Worm (Caenorhabditis elegans) whole organism, young adult: ENCODE results near the gene vit-2.

Source experiments
- B0035.1 ChIP-seq: sonication (generic microtip); optimal IDR thresholded peaks from 2 replicates; lab custom pipeline; 2016; ENCODE audit warnings: missing genetic modification characterization, mild to moderate bottlenecking, missing compliant biosample characterization, missing genotype, missing genetic modification reagents
- B0261.1 ChIP-seq: sonication (generic microtip); optimal IDR thresholded peaks from 2 replicates; lab custom pipeline; 2016; ENCODE audit warnings: mild to moderate bottlenecking, missing genetic modification characterization, moderate library complexity, missing compliant biosample characterization
- B0336.3 ChIP-seq: fragments of 200-800 bp; sonication (Bioruptor generic); IDR thresholded peaks from 2 replicates; pipeline ENCODE4 v1.3.6; 2022; ENCODE audit warnings: missing genetic modification characterization, missing compliant biosample characterization
- C17E4.6 ChIP-seq: fragments of 200-800 bp; sonication (Bioruptor generic); IDR thresholded peaks from 2 replicates; pipeline ENCODE4 v1.3.6; 2022; ENCODE audit warnings: missing genetic modification reagents, missing genetic modification characterization, missing compliant biosample characterization
- F23B12.7 ChIP-seq: sonication (generic microtip); optimal IDR thresholded peaks from 2 replicates; lab custom pipeline; 2017; ENCODE audit warnings: missing genetic modification characterization, mild to moderate bottlenecking, missing compliant biosample characterization, antibody characterized with exemption, moderate library complexity; ENCODE audit not compliant: insufficient read depth
- T07F8.4 ChIP-seq: sonication (generic microtip); optimal IDR thresholded peaks from 2 replicates; lab custom pipeline; 2016; ENCODE audit warnings: mild to moderate bottlenecking, missing genetic modification characterization, moderate library complexity, missing compliant biosample characterization
- Y53G8AR.9 ChIP-seq: fragments of 200-800 bp; sonication (Bioruptor generic); conservative IDR thresholded peaks from 2 replicates; pipeline ENCODE4 v1.3.6; 2022; ENCODE audit warnings: missing genetic modification reagents, missing genetic modification characterization, missing compliant biosample characterization
- Y95B8A.8 ChIP-seq: fragments of 200-800 bp; sonication (Bioruptor generic); IDR thresholded peaks from 2 replicates; pipeline ENCODE4 v1.3.6; 2022; ENCODE audit warnings: missing genetic modification reagents, missing genetic modification characterization, missing compliant biosample characterization
- aptf-3 ChIP-seq: fragments of 200-800 bp; sonication (Bioruptor generic); IDR thresholded peaks from 2 replicates; pipeline ENCODE4 v1.3.6; 2022; ENCODE audit warnings: missing genetic modification characterization, missing compliant biosample characterization
- atf-7 ChIP-seq: sonication (generic microtip); optimal IDR thresholded peaks from 2 replicates; lab custom pipeline; 2017; ENCODE audit warnings: mild to moderate bottlenecking, missing genetic modification characterization, missing compliant biosample characterization
- bed-1 ChIP-seq: fragments of 200-800 bp; sonication (Bioruptor generic); IDR thresholded peaks from 2 replicates; pipeline ENCODE4 v1.3.6; 2022; ENCODE audit warnings: missing genetic modification reagents, missing genetic modification characterization, missing compliant biosample characterization
- cebp-1 ChIP-seq, 2 experiments: fragments of 200-800 bp in 1 of 2; sonication (Bioruptor generic) in 1 of 2; sonication (generic microtip) in 1 of 2; IDR thresholded peaks in 1 of 2; optimal IDR thresholded peaks in 1 of 2; 2 replicates each; pipeline versions ENCODE4 v1.3.6 to Lab custom; 2017 to 2022; ENCODE audit warnings: missing compliant biosample characterization in 2 of 2, missing genetic modification characterization in 2 of 2, mild to moderate bottlenecking in 1 of 2, missing genetic modification reagents in 1 of 2, moderate library complexity in 1 of 2
- chd-7 ChIP-seq: sonication (generic microtip); optimal IDR thresholded peaks from 2 replicates; lab custom pipeline; 2016; ENCODE audit warnings: mild to moderate bottlenecking, missing genetic modification characterization, moderate library complexity, missing compliant biosample characterization
- dox-1 ChIP-seq: fragments of 200-800 bp; sonication (Bioruptor generic); IDR thresholded peaks from 2 replicates; pipeline ENCODE4 v1.3.6; 2022; ENCODE audit warnings: missing genetic modification reagents, missing genetic modification characterization, missing compliant biosample characterization
- dpff-1 ChIP-seq: sonication (generic microtip); optimal IDR thresholded peaks from 2 replicates; lab custom pipeline; 2017; ENCODE audit warnings: mild to moderate bottlenecking, missing genetic modification characterization, missing compliant biosample characterization
- egl-44 ChIP-seq: fragments of 200-800 bp; sonication (Bioruptor generic); IDR thresholded peaks from 2 replicates; pipeline ENCODE4 v1.3.6; 2022; ENCODE audit warnings: missing genetic modification reagents, missing genetic modification characterization, missing compliant biosample characterization
- egrh-3 ChIP-seq: fragments of 200-800 bp; sonication (Bioruptor generic); IDR thresholded peaks from 2 replicates; pipeline ENCODE4 v1.3.6; 2022; ENCODE audit warnings: missing genetic modification reagents, missing genetic modification characterization, missing compliant biosample characterization
- ekl-4 ChIP-seq: fragments of 200-800 bp; sonication (Bioruptor generic); IDR thresholded peaks from 2 replicates; pipeline ENCODE4 v1.3.6; 2022; ENCODE audit warnings: missing genetic modification reagents, missing genetic modification characterization, missing compliant biosample characterization
- ets-4 ChIP-seq: fragments of 200-800 bp; sonication (Bioruptor generic); optimal IDR thresholded peaks from 2 replicates; lab custom pipeline; 2018; ENCODE audit warnings: mild to moderate bottlenecking, missing genetic modification characterization, missing compliant biosample characterization
- hlh-26 ChIP-seq: fragments of 200-800 bp; sonication (Bioruptor generic); conservative IDR thresholded peaks from 2 replicates; pipeline ENCODE4 v1.3.6; 2022; ENCODE audit warnings: missing genetic modification reagents, missing genetic modification characterization, missing compliant biosample characterization
- hsf-1 ChIP-seq: fragments of 200-800 bp; sonication (Bioruptor generic); IDR thresholded peaks from 2 replicates; pipeline ENCODE4 v1.3.6; 2022; ENCODE audit warnings: missing genetic modification reagents, missing genetic modification characterization, missing compliant biosample characterization
- lag-1 ChIP-seq: fragments of 200-800 bp; sonication (Bioruptor generic); IDR thresholded peaks from 2 replicates; pipeline ENCODE4 v1.3.6; 2022; ENCODE audit warnings: missing genetic modification reagents, missing genetic modification characterization, missing compliant biosample characterization
- let-526 ChIP-seq: fragments of 200-800 bp; sonication (Bioruptor generic); IDR thresholded peaks from 2 replicates; pipeline ENCODE4 v1.3.6; 2022; ENCODE audit warnings: missing genetic modification reagents, missing genetic modification characterization, missing compliant biosample characterization
- let-607 ChIP-seq, 2 experiments: fragments of 200-800 bp in 1 of 2; sonication (Bioruptor generic) in 1 of 2; sonication (generic microtip) in 1 of 2; optimal IDR thresholded peaks; 2 replicates each; lab custom pipeline; 2016 to 2018; ENCODE audit warnings: mild to moderate bottlenecking in 2 of 2, missing compliant biosample characterization in 2 of 2, missing genetic modification characterization in 2 of 2, moderate library complexity in 2 of 2, missing genotype in 1 of 2
- lin-26 ChIP-seq: fragments of 200-800 bp; sonication (Bioruptor generic); IDR thresholded peaks from 2 replicates; pipeline ENCODE4 v1.3.6; 2022; ENCODE audit warnings: missing genetic modification reagents, missing genetic modification characterization, missing compliant biosample characterization
- lin-40 ChIP-seq: sonication (generic microtip); optimal IDR thresholded peaks from 2 replicates; lab custom pipeline; 2016; ENCODE audit warnings: missing genetic modification characterization, mild to moderate bottlenecking, missing compliant biosample characterization, missing genotype, missing genetic modification reagents
- lsy-27 ChIP-seq: sonication (generic microtip); optimal IDR thresholded peaks from 2 replicates; lab custom pipeline; 2017; ENCODE audit warnings: missing genetic modification characterization, mild to moderate bottlenecking, missing compliant biosample characterization, antibody characterized with exemption, missing genotype, borderline replicate concordance; ENCODE audit not compliant: insufficient read depth
- madf-6 ChIP-seq: fragments of 200-800 bp; sonication (Bioruptor generic); IDR thresholded peaks from 2 replicates; pipeline ENCODE4 v1.3.6; 2022; ENCODE audit warnings: missing genetic modification reagents, missing genetic modification characterization, missing compliant biosample characterization
- mcd-1 ChIP-seq: fragments of 200-800 bp; sonication (Bioruptor generic); IDR thresholded peaks from 2 replicates; pipeline ENCODE4 v1.3.6; 2022; ENCODE audit warnings: missing genetic modification reagents, missing genetic modification characterization, missing compliant biosample characterization
- nfyb-1 ChIP-seq: fragments of 200-800 bp; sonication (Bioruptor generic); IDR thresholded peaks from 2 replicates; pipeline ENCODE4 v1.3.6; 2022; ENCODE audit warnings: missing genetic modification reagents, missing genetic modification characterization, missing compliant biosample characterization
- nhr-179 ChIP-seq: sonication (generic microtip); optimal IDR thresholded peaks from 2 replicates; lab custom pipeline; 2016; ENCODE audit warnings: mild to moderate bottlenecking, missing genetic modification characterization, missing compliant biosample characterization
- nhr-80 ChIP-seq: sonication (generic microtip); optimal IDR thresholded peaks from 2 replicates; lab custom pipeline; 2016; ENCODE audit warnings: missing genetic modification characterization, missing compliant biosample characterization
- nhr-90 ChIP-seq: sonication (generic microtip); optimal IDR thresholded peaks from 2 replicates; lab custom pipeline; 2016; ENCODE audit warnings: missing genotype, mild to moderate bottlenecking, missing genetic modification characterization, missing compliant biosample characterization
- pbrm-1 ChIP-seq: fragments of 200-800 bp; sonication (Bioruptor generic); IDR thresholded peaks from 2 replicates; pipeline ENCODE4 v1.3.6; 2022; ENCODE audit warnings: missing genetic modification reagents, missing genetic modification characterization, missing compliant biosample characterization
- rcor-1 ChIP-seq: fragments of 200-800 bp; sonication (Bioruptor generic); IDR thresholded peaks from 2 replicates; pipeline ENCODE4 v1.3.6; 2022; ENCODE audit warnings: missing genetic modification reagents, missing genetic modification characterization, missing compliant biosample characterization
- repo-1 ChIP-seq: sonication (generic microtip); optimal IDR thresholded peaks from 2 replicates; lab custom pipeline; 2017; ENCODE audit warnings: mild to moderate bottlenecking, missing genetic modification characterization, missing compliant biosample characterization
- snpc-4 ChIP-seq, 5 experiments: fragments of 150-350 bp in 1 of 5; sonication (generic microtip) in 4 of 5; optimal IDR thresholded peaks; 2 replicates each; lab custom pipeline; 2014 to 2018; ENCODE audit warnings: missing genetic modification characterization in 5 of 5, missing biosample characterization in 3 of 5, antibody characterized with exemption in 2 of 5, mild to moderate bottlenecking in 2 of 5, missing compliant biosample characterization in 2 of 5, missing genotype in 2 of 5, moderate library complexity in 2 of 5, missing genetic modification reagents in 1 of 5
- somi-1 ChIP-seq: fragments of 200-800 bp; sonication (Bioruptor generic); optimal IDR thresholded peaks from 2 replicates; lab custom pipeline; 2018; ENCODE audit warnings: mild to moderate bottlenecking, missing genetic modification characterization, missing compliant biosample characterization
- tbp1 ChIP-seq: fragments of 200-800 bp; sonication (Bioruptor generic); optimal IDR thresholded peaks from 2 replicates; lab custom pipeline; 2018; ENCODE audit warnings: mild to moderate bottlenecking, missing genetic modification characterization, missing compliant biosample characterization
- unc-62 ChIP-seq: fragments of 150-350 bp; optimal IDR thresholded peaks from 2 replicates; lab custom pipeline; 2014; ENCODE audit warnings: missing biosample characterization, missing genetic modification reagents, missing genetic modification characterization
- zfh-2 ChIP-seq: fragments of 200-800 bp; sonication (Bioruptor generic); conservative IDR thresholded peaks from 2 replicates; pipeline ENCODE4 v1.3.6; 2022; ENCODE audit warnings: missing genetic modification reagents, missing genetic modification characterization, missing compliant biosample characterization
- ztf-22 ChIP-seq: fragments of 200-800 bp; sonication (Bioruptor generic); optimal IDR thresholded peaks from 2 replicates; lab custom pipeline; 2018; ENCODE audit warnings: mild to moderate bottlenecking, missing genetic modification characterization, moderate library complexity, missing compliant biosample characterization
- ztf-25 ChIP-seq: fragments of 200-800 bp; sonication (Bioruptor generic); IDR thresholded peaks from 2 replicates; pipeline ENCODE4 v1.3.6; 2022; ENCODE audit warnings: missing genetic modification reagents, missing genetic modification characterization, missing compliant biosample characterization
- ztf-26 ChIP-seq: sonication (generic microtip); optimal IDR thresholded peaks from 2 replicates; lab custom pipeline; 2017; ENCODE audit warnings: missing genetic modification characterization, missing compliant biosample characterization

vit-2 gene

DNA sequence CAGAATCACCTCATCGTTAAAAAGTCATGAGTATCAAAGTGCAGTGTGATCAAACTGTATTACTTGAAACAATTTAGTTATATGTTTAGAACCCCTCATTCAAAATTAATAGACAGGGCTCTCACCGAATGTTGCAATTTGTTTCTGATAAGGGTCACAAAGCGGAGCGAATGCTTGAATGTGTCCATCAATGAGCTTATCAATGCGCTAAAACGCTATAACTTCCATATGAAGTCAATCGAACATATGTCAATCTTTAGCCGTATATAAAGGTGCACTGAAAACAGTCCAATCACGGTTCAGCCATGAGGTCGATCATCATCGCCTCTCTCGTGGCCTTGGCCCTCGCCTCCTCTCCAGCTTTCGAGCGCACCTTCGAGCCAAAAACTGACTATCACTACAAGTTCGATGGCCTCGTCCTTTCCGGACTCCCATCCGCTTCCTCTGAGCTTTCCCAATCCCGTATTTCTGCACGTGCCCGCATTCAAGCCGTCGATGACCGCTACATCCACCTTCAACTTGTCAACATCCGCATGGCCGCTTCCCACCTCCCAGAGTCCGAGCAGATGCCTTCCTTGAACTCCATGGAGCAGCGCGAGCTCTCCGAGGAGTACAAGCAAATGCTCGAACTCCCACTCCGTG is at the start of gene vit-2:
vit-2 (plus strand) TSS at position 305 of the 642 bp plus-strand sequence.
- TF ChIP-seq lsy-27 (tag; lab: Kevin White, UChicago) (no peak), tbp1 (GFP tag; lab: Kevin White, UChicago) (peak; percentile 11), ekl-4 (GFP tag; lab: Robert Waterston, UW) (peak; percentile 54; the same call in 1 of the 2 replicates), B0035.1 (tag; lab: Kevin White, UChicago) (peak; percentile 25), mcd-1 (peak; percentile 49; the same call in 1 of the 2 replicates), ztf-25 (GFP tag; lab: Robert Waterston, UW) (0 out of 2 replicates have a peak, but pooled peaks have one; percentile 30), atf-7 (tag; lab: Kevin White, UChicago) (peak; percentile 45), somi-1 (no peak), lag-1 (no peak), let-607 (tag; optimal IDR thresholded peaks at IDR 0.05; lab: Kevin White, UChicago) (peak; percentile 72 to 76), nhr-80 (peak; percentile 79), Y95B8A.8 (GFP tag; lab: Robert Waterston, UW) (no peak), nhr-179 (tag; lab: Kevin White, UChicago) (peak; percentile 47), lin-26 (GFP tag; lab: Robert Waterston, UW) (no peak), hlh-26 (GFP tag; lab: Robert Waterston, UW) (no peak), dpff-1 (tag; lab: Kevin White, UChicago) (no peak), snpc-4 (GFP tag; optimal IDR thresholded peaks at IDR 0.05; lab: Kevin White, UChicago) (no peak), snpc-4 (tag; optimal IDR thresholded peaks at IDR 0.05; lab: Kevin White, UChicago) (peak in 1 of 4 experiments; percentile 16), F23B12.7 (tag; lab: Kevin White, UChicago) (no peak), madf-6 (GFP tag; lab: Robert Waterston, UW) (peak; percentile 30; the same call in 1 of the 2 replicates), unc-62 (GFP tag; lab: Kevin White, UChicago) (peak; percentile 86), bed-1 (0 out of 2 replicates have a peak, but pooled peaks have one; percentile 53), ztf-26 (tag; lab: Kevin White, UChicago) (peak; percentile 7), repo-1 (tag; lab: Kevin White, UChicago) (peak; percentile 42), let-526 (GFP tag; lab: Robert Waterston, UW) (peak; percentile 74; the same call in 1 of the 2 replicates), rcor-1 (no peak), ztf-22 (GFP tag; lab: Kevin White, UChicago) (peak; percentile 21), dox-1 (peak; percentile 60), egrh-3 (peak; percentile 56; the same call in 1 of the 2 replicates), nhr-90 (tag; lab: Kevin White, UChicago) (peak; percentile 70), aptf-3 (GFP tag; lab: Robert Waterston, UW) (no peak), cebp-1 (GFP tag; IDR thresholded peaks at IDR 0.05; lab: Robert Waterston, UW) (no peak), cebp-1 (tag; optimal IDR thresholded peaks at IDR 0.05; lab: Kevin White, UChicago) (peak; percentile 59), chd-7 (peak; percentile 44), zfh-2 (peak; percentile 76), hsf-1 (GFP tag; lab: Robert Waterston, UW) (no peak), egl-44 (no peak), C17E4.6 (GFP tag; lab: Robert Waterston, UW) (no peak), T07F8.4 (tag; lab: Kevin White, UChicago) (no peak), B0336.3 (GFP tag; lab: Robert Waterston, UW) (peak; percentile 68), ets-4 (GFP tag; lab: Kevin White, UChicago) (peak; percentile 45), B0261.1 (no peak), pbrm-1 (GFP tag; lab: Robert Waterston, UW) (peak; percentile 48; the same call in 1 of the 2 replicates), lin-40 (tag; lab: Kevin White, UChicago) (peak; percentile 40), nfyb-1 (GFP tag; lab: Robert Waterston, UW) (peak; percentile 83), Y53G8AR.9 (GFP tag; lab: Robert Waterston, UW) (peak; percentile 85; the same call in 1 of the 2 replicates)
